Worm (Caenorhabditis elegans): ENCODE data around the gene clec-128.

The clec-128 gene

DNA sequence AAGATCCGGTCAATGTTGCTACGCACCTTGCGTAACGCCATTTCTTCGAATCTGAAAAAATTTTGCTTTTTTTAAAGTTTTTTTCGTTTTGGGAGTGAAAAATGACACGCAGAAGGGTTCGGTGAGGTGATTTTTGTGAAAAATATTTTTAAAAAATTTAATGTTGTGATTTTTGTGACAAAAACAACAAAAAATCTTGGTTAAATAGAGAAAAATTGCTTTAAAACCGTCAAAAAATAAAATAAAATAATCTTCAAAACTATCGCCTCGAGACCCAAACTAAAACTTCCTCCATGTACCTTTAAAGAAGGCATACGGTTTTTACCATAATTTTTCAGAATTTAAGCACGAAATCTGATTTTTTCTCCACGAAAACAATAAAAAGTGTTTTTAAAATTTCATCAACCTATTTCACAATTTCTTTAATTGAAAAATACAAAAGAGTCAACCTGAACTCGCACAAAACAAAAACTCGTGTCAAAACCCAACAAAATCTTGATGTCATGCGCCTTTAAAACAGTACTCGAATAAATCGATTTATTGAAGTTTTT is 24.4 kb downstream of the clec-128 start, which contains the start of gene apd-3 (continued):
- no peak for TF ChIP-seq K12H6.12 (tag; optimal IDR thresholded peaks at IDR 0.05)
- TF ChIP-seq repo-1 (tag; optimal IDR thresholded peaks at IDR 0.05), result no peak
- TF ChIP-seq hlh-26 (GFP tag; conservative IDR thresholded peaks at IDR 0.05), result no peak
- TF ChIP-seq F49E8.2 (tag; optimal IDR thresholded peaks at IDR 0.05; ENCODE audit: insufficient read depth), result no peak
- TF ChIP-seq F39B2.1 (GFP tag; IDR thresholded peaks at IDR 0.05), result no peak
- TF ChIP-seq ztf-25 (GFP tag; IDR thresholded peaks at IDR 0.05), result no peak
- TF ChIP-seq efl-1 (GFP tag; optimal IDR thresholded peaks at IDR 0.05), result peak; percentile 27
- TF ChIP-seq C17E4.6 (GFP tag; IDR thresholded peaks at IDR 0.05), result no peak
- TF ChIP-seq hmg-20 (GFP tag; IDR thresholded peaks at IDR 0.05), result no peak
- TF ChIP-seq T07F8.4 (tag; optimal IDR thresholded peaks at IDR 0.05), result no peak
- no peak for TF ChIP-seq nfya-1 (tag; optimal IDR thresholded peaks at IDR 0.05; ENCODE audit: borderline replicate concordance, insufficient read depth)
- no peak for TF ChIP-seq mes-4 (tag; optimal IDR thresholded peaks at IDR 0.05)
- TF ChIP-seq ama-1 (optimal IDR thresholded peaks at IDR 0.05), result no peak
- TF ChIP-seq ama-1 (GFP tag; optimal IDR thresholded peaks at IDR 0.05), result no peak
- TF ChIP-seq F23B12.7 (tag; optimal IDR thresholded peaks at IDR 0.05; ENCODE audit: insufficient read depth), result no peak
- no peak for TF ChIP-seq F52B5.7 (tag; optimal IDR thresholded peaks at IDR 0.05)
- TF ChIP-seq lsl-1 (GFP tag; optimal IDR thresholded peaks at IDR 0.05), result peak; percentile 98
- TF ChIP-seq aptf-3 (GFP tag; IDR thresholded peaks at IDR 0.05), result no peak
- TF ChIP-seq attf-3 (GFP tag; conservative IDR thresholded peaks at IDR 0.05), result no peak
- no peak for TF ChIP-seq hrde-1 (tag; optimal IDR thresholded peaks at IDR 0.05; ENCODE audit: borderline replicate concordance)
- no peak for TF ChIP-seq atf-7 (tag; optimal IDR thresholded peaks at IDR 0.05)
- no peak for TF ChIP-seq F55B11.4 (tag; optimal IDR thresholded peaks at IDR 0.05; ENCODE audit: borderline replicate concordance, insufficient read depth)
- TF ChIP-seq snpc-3.4 (tag; optimal IDR thresholded peaks at IDR 0.05), result peak; percentile 10
- TF ChIP-seq ceh-27 (GFP tag; optimal IDR thresholded peaks at IDR 0.05), result no peak
- no peak for TF ChIP-seq hsf-1 (GFP tag; IDR thresholded peaks at IDR 0.05)
- TF ChIP-seq ekl-4 (GFP tag; IDR thresholded peaks at IDR 0.05), result no peak
- no peak for TF ChIP-seq F57C9.4 (tag; optimal IDR thresholded peaks at IDR 0.05)
- no peak for TF ChIP-seq nhr-120 (GFP tag; IDR thresholded peaks at IDR 0.05)
- no peak for TF ChIP-seq ztf-6 (GFP tag; IDR thresholded peaks at IDR 0.05)
- no peak for TF ChIP-seq nfya-2 (GFP tag; IDR thresholded peaks at IDR 0.05)
- no peak for TF ChIP-seq zfh-2 (GFP tag; conservative IDR thresholded peaks at IDR 0.05)
- no peak for TF ChIP-seq madf-10 (tag; optimal IDR thresholded peaks at IDR 0.05)
- TF ChIP-seq die-1 (tag; optimal IDR thresholded peaks at IDR 0.05), result no peak
- no peak for TF ChIP-seq ceh-58 (GFP tag; IDR thresholded peaks at IDR 0.05)
- no peak for TF ChIP-seq nhr-90 (tag; optimal IDR thresholded peaks at IDR 0.05)
- 0 out of 2 replicates have a peak, but pooled peaks have one; percentile 38 for TF ChIP-seq ceh-91 (GFP tag; IDR thresholded peaks at IDR 0.05)
- TF ChIP-seq mxl-1 (tag; optimal IDR thresholded peaks at IDR 0.05), result no peak
- TF ChIP-seq pha-4 (tag; optimal IDR thresholded peaks at IDR 0.05), result no peak
- no peak for TF ChIP-seq lin-35 (GFP tag; optimal IDR thresholded peaks at IDR 0.05)
- TF ChIP-seq F33H1.4 (GFP tag; IDR thresholded peaks at IDR 0.05), result peak; percentile 93
- TF ChIP-seq bed-2 (GFP tag; IDR thresholded peaks at IDR 0.05), result no peak
- TF ChIP-seq sea-2 (GFP tag; IDR thresholded peaks at IDR 0.05), result no peak
- no peak for TF ChIP-seq attf-5 (GFP tag; optimal IDR thresholded peaks at IDR 0.05)
- TF ChIP-seq F10E7.11 (tag; optimal IDR thresholded peaks at IDR 0.05), result no peak
- no peak for TF ChIP-seq sdz-38 (tag; optimal IDR thresholded peaks at IDR 0.05)
- peak; percentile 58 for TF ChIP-seq D2030.7 (GFP tag; IDR thresholded peaks at IDR 0.05)
- no peak for TF ChIP-seq rec-8 (tag; optimal IDR thresholded peaks at IDR 0.05)
- no peak for TF ChIP-seq ceh-100 (GFP tag; IDR thresholded peaks at IDR 0.05)
- no peak for TF ChIP-seq hmg-1.2 (GFP tag; IDR thresholded peaks at IDR 0.05)
